Fruit fly (Drosophila melanogaster) whole organism, adult: ENCODE results near the gene CG7557.

ENCODE experiments used
- CG33017 ChIP-seq: fragments of 200-800 bp; sonication (Bioruptor generic); optimal IDR thresholded peaks from 2 replicates; lab custom pipeline; 2018; ENCODE audit warnings: missing biosample characterization, mild to moderate bottlenecking, missing genetic modification characterization, moderate library complexity
- CG5204 ChIP-seq: fragments of 200-800 bp; sonication (Bioruptor generic); optimal IDR thresholded peaks from 2 replicates; lab custom pipeline; 2016; ENCODE audit warnings: missing biosample characterization, missing genetic modification characterization
- Clk ChIP-seq: fragments of 200-800 bp; sonication (Bioruptor generic); optimal IDR thresholded peaks from 2 replicates; lab custom pipeline; 2017; ENCODE audit warnings: missing biosample characterization, missing genetic modification characterization
- kay ChIP-seq: fragments of 200-800 bp; sonication (Bioruptor generic); peaks from one replicate; lab custom pipeline; 2016; ENCODE audit warnings: missing biosample characterization, missing genetic modification characterization, borderline replicate concordance
- tj ChIP-seq: fragments of 200-800 bp; sonication (Bioruptor generic); optimal IDR thresholded peaks from 3 replicates; lab custom pipeline; 2017; ENCODE audit warnings: missing biosample characterization, mild to moderate bottlenecking, missing genetic modification characterization, moderate library complexity

dm6 chr3L:11472991-11473390, 28.0 kb downstream of the CG7557 start, which contains the start of gene Vha16-3:
- no peak for TF ChIP-seq CG33017 (tag; lab: Kevin White, UChicago)
- TF ChIP-seq CG5204 (GFP tag; lab: Kevin White, UChicago), result no peak
- no peak for TF ChIP-seq Clk
- no peak for TF ChIP-seq tj (GFP tag; lab: Kevin White, UChicago)
- TF ChIP-seq kay (GFP tag; lab: Kevin White, UChicago), result no peak
